Worm (Caenorhabditis elegans): ENCODE data around the gene ubc-7.

The ubc-7 gene

ce11 chrIII:9585314-9585713 is 45.7 kb downstream of the ubc-7 start:
- TF ChIP-seq snpc-4 (GFP tag; optimal IDR thresholded peaks at IDR 0.05) (no peak), snpc-4 (tag; optimal IDR thresholded peaks at IDR 0.05) (no peak), D2030.7 (GFP tag; IDR thresholded peaks at IDR 0.05) (no peak), hsf-1 (GFP tag; IDR thresholded peaks at IDR 0.05) (no peak), lin-26 (GFP tag; IDR thresholded peaks at IDR 0.05) (no peak), Y95B8A.8 (GFP tag; IDR thresholded peaks at IDR 0.05) (no peak), dpff-1 (tag; optimal IDR thresholded peaks at IDR 0.05) (no peak), nhr-120 (GFP tag; IDR thresholded peaks at IDR 0.05) (no peak), madf-10 (tag; optimal IDR thresholded peaks at IDR 0.05) (no peak), attf-5 (GFP tag; optimal IDR thresholded peaks at IDR 0.05) (no peak), lin-35 (GFP tag; optimal IDR thresholded peaks at IDR 0.05) (no peak), nfya-1 (tag; optimal IDR thresholded peaks at IDR 0.05; ENCODE audit: borderline replicate concordance, insufficient read depth) (no peak), ceh-27 (GFP tag; optimal IDR thresholded peaks at IDR 0.05) (no peak), nhr-80 (tag; optimal IDR thresholded peaks at IDR 0.05) (no peak), dpl-1 (GFP tag; optimal IDR thresholded peaks at IDR 0.05) (no peak), athp-1 (tag; optimal IDR thresholded peaks at IDR 0.05) (no peak), cebp-1 (GFP tag; IDR thresholded peaks at IDR 0.05) (no peak), cebp-1 (tag; optimal IDR thresholded peaks at IDR 0.05) (no peak), B0336.3 (GFP tag; IDR thresholded peaks at IDR 0.05) (no peak)

DNA sequence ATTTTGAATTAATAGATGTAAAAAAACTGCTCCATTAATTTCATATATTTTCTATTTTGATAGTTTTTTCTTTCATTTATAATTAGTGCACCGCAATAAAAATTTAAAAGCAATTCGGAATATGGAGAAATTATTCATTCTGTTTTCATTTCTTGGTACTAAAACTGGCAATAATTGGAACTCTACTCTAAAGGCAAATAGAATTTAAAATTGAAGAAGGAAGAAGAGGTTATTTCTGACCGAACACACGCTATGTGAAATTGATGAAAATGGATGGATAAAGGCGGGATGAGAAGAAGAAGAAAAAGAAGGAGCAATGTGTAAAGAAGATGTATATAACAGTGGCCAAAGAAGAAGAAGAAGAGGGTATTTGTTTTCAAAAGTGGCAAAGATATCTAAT is 47.7 kb downstream of the ubc-7 start:
- no peak for TF ChIP-seq let-607 (tag; optimal IDR thresholded peaks at IDR 0.05)
- no peak for TF ChIP-seq ztf-25 (GFP tag; IDR thresholded peaks at IDR 0.05)
- no peak for TF ChIP-seq B0336.3 (GFP tag; IDR thresholded peaks at IDR 0.05)
- no peak for TF ChIP-seq dpl-1 (GFP tag; optimal IDR thresholded peaks at IDR 0.05)
- no peak for TF ChIP-seq K11D2.4 (GFP tag; IDR thresholded peaks at IDR 0.05)
- TF ChIP-seq lin-40 (tag; optimal IDR thresholded peaks at IDR 0.05): no peak

DNA sequence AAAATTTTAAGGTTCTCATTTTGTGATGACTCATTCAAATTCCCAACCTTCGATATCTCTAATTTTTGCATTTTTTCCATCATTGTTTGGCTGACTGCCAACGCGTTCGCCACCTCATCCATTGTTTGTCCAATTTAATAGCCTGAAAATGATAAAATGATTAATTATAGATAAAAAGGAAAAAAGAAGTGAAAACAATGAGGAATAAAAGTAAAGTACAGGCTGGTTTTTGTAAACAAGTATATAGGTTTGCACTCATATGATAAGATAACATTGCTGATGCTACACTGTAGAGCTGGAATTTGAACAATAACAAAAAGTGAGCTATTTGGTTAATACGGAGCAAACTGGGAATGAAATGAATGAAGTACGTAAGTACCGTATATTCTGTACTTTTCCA is 48.7 kb downstream of the ubc-7 start, which contains the start of gene C48B4.3:
Gene C48B4.3 (minus strand): TSS at position 149 of the 400 bp plus-strand sequence.
- TF ChIP-seq snpc-1.3 (tag; optimal IDR thresholded peaks at IDR 0.05; ENCODE audit: insufficient read depth) (no peak), rpc-1 (optimal IDR thresholded peaks at IDR 0.05) (no peak), rpc-1 (tag; optimal IDR thresholded peaks at IDR 0.05) (no peak)
